Fruit fly (Drosophila melanogaster) whole organism, embryonic: Measurements from ENCODE around the gene CG34125.

Experiments
- Atf3 ChIP-seq: fragments of 200-800 bp; sonication (Bioruptor generic); optimal IDR thresholded peaks from 3 replicates; lab custom pipeline; 2016; ENCODE audit warnings: missing biosample characterization, missing genetic modification characterization
- Atf6 ChIP-seq: fragments of 200-800 bp; sonication (Bioruptor generic); IDR thresholded peaks from 2 replicates; pipeline ENCODE4 v1.3.6; 2022; ENCODE audit warnings: missing biosample characterization, missing genetic modification characterization
- Awh ChIP-seq: fragments of 200-800 bp; sonication (Bioruptor generic); IDR thresholded peaks from 2 replicates; pipeline ENCODE4, ENCODE4 v1.3.6; 2022; ENCODE audit warnings: missing biosample characterization, missing genetic modification characterization
- B-H1 ChIP-seq: fragments of 200-800 bp; sonication (Bioruptor generic); IDR thresholded peaks from 3 replicates; pipeline ENCODE4 v1.3.6; 2022; ENCODE audit warnings: missing biosample characterization, missing genetic modification characterization
- BtbVII ChIP-seq: fragments of 200-800 bp; sonication (Bioruptor generic); optimal IDR thresholded peaks from 3 replicates; lab custom pipeline; 2017; ENCODE audit warnings: missing biosample characterization, mild to moderate bottlenecking, missing genetic modification characterization
- CG1024 ChIP-seq: fragments of 200-800 bp; sonication (Bioruptor generic); IDR thresholded peaks from 2 replicates; pipeline ENCODE4 v1.3.6; 2022; ENCODE audit warnings: missing biosample characterization, missing genetic modification characterization
- CG10431 ChIP-seq: fragments of 200-800 bp; sonication (Bioruptor generic); optimal IDR thresholded peaks from 3 replicates; lab custom pipeline; 2018; ENCODE audit warnings: missing biosample characterization, mild to moderate bottlenecking, missing genetic modification characterization
- CG11085 ChIP-seq: fragments of 200-800 bp; sonication (Bioruptor generic); IDR thresholded peaks from 2 replicates; pipeline ENCODE4 v1.3.6; 2022; ENCODE audit warnings: missing biosample characterization, missing genetic modification characterization
- CG11695 ChIP-seq: fragments of 200-800 bp; sonication (Bioruptor generic); IDR thresholded peaks from 3 replicates; pipeline ENCODE4 v1.3.6; 2022; ENCODE audit warnings: missing biosample characterization, missing genetic modification characterization
- CG12155 ChIP-seq: fragments of 200-800 bp; sonication (Bioruptor generic); optimal IDR thresholded peaks from 3 replicates; lab custom pipeline; 2016; ENCODE audit warnings: missing biosample characterization, missing genetic modification characterization
- CG12942 ChIP-seq: fragments of 200-800 bp; sonication (Bioruptor generic); optimal IDR thresholded peaks from 3 replicates; lab custom pipeline; 2016; ENCODE audit warnings: missing biosample characterization, missing genetic modification characterization
- CG14014 ChIP-seq: fragments of 200-800 bp; sonication (Bioruptor generic); IDR thresholded peaks from 2 replicates; pipeline ENCODE4 v1.3.6; 2022; ENCODE audit warnings: missing biosample characterization, missing genetic modification characterization
- CG14050 ChIP-seq: fragments of 200-800 bp; sonication (Bioruptor generic); IDR thresholded peaks from 3 replicates; pipeline ENCODE4 v1.3.6; 2022; ENCODE audit warnings: missing biosample characterization, missing genetic modification characterization
- CG2199 ChIP-seq: fragments of 200-800 bp; sonication (Bioruptor generic); IDR thresholded peaks from 3 replicates; pipeline ENCODE4 v1.3.6; 2022; ENCODE audit warnings: missing biosample characterization, missing genetic modification characterization
- CG3065 ChIP-seq: fragments of 200-800 bp; sonication (Bioruptor generic); optimal IDR thresholded peaks from 2 replicates; lab custom pipeline; 2016; ENCODE audit warnings: missing biosample characterization, missing genetic modification characterization
- CG6654 ChIP-seq: fragments of 200-800 bp; sonication (Bioruptor generic); optimal IDR thresholded peaks from 2 replicates; lab custom pipeline; 2017; ENCODE audit warnings: missing biosample characterization, mild to moderate bottlenecking, missing genetic modification characterization
- CG6791 ChIP-seq: fragments of 200-800 bp; sonication (Bioruptor generic); IDR thresholded peaks from 3 replicates; pipeline ENCODE4 v1.3.6; 2022; ENCODE audit warnings: missing biosample characterization, missing genetic modification characterization; ENCODE audit not compliant: partially characterized antibody
- CG7271 ChIP-seq: fragments of 200-800 bp; sonication (Bioruptor generic); optimal IDR thresholded peaks from 2 replicates; lab custom pipeline; 2018; ENCODE audit warnings: missing biosample characterization, mild to moderate bottlenecking, missing genetic modification characterization, moderate library complexity
- CG7357 ChIP-seq: fragments of 200-800 bp; sonication (Bioruptor generic); IDR thresholded peaks from 3 replicates; pipeline ENCODE4 v1.3.6; 2022; ENCODE audit warnings: missing biosample characterization, missing genetic modification characterization
- CG8290 ChIP-seq, 3 experiments: fragments of 200-800 bp; sonication (Bioruptor generic); optimal IDR thresholded peaks; 2 replicates each; lab custom pipeline; 2016 to 2019; ENCODE audit warnings: missing biosample characterization in 3 of 3, missing genetic modification characterization in 3 of 3, mild to moderate bottlenecking in 2 of 3, moderate library complexity in 1 of 3
- CG9437 ChIP-seq: fragments of 200-800 bp; sonication (Bioruptor generic); optimal IDR thresholded peaks from 2 replicates; lab custom pipeline; 2018; ENCODE audit warnings: missing biosample characterization, mild to moderate bottlenecking, missing genetic modification characterization
- D19B ChIP-seq: fragments of 200-800 bp; sonication (Bioruptor generic); optimal IDR thresholded peaks from 2 replicates; lab custom pipeline; 2017; ENCODE audit warnings: missing biosample characterization, mild to moderate bottlenecking, missing genetic modification characterization
- E2f1 ChIP-seq: fragments of 200-800 bp; sonication (Bioruptor generic); IDR thresholded peaks from 2 replicates; pipeline ENCODE4 v1.3.6; 2022; ENCODE audit warnings: missing biosample characterization, missing genetic modification characterization
- H2.0 ChIP-seq: fragments of 200-800 bp; sonication (Bioruptor generic); IDR thresholded peaks from 2 replicates; pipeline ENCODE4 v1.3.6; 2022; ENCODE audit warnings: missing biosample characterization, missing genetic modification characterization
- HLH4C ChIP-seq: fragments of 200-800 bp; sonication (Bioruptor generic); IDR thresholded peaks from 3 replicates; pipeline ENCODE4 v1.3.6; 2022; ENCODE audit warnings: missing biosample characterization, missing genetic modification characterization; ENCODE audit not compliant: partially characterized antibody
- Hand ChIP-seq: fragments of 200-800 bp; sonication (Bioruptor generic); optimal IDR thresholded peaks from 2 replicates; lab custom pipeline; 2017; ENCODE audit warnings: mild to moderate bottlenecking, missing biosample characterization, missing genetic modification reagents, missing genetic modification characterization
- HmgD ChIP-seq: fragments of 200-800 bp; sonication (Bioruptor generic); optimal IDR thresholded peaks from 3 replicates; lab custom pipeline; 2016; ENCODE audit warnings: missing biosample characterization, missing genetic modification characterization
- MESR4 ChIP-seq: fragments of 200-800 bp; sonication (Bioruptor generic); optimal IDR thresholded peaks from 2 replicates; lab custom pipeline; 2018; ENCODE audit warnings: missing biosample characterization, mild to moderate bottlenecking, missing genetic modification characterization, moderate library complexity
- Myb ChIP-seq: fragments of 200-800 bp; sonication (Bioruptor generic); optimal IDR thresholded peaks from 2 replicates; lab custom pipeline; 2016; ENCODE audit warnings: missing biosample characterization, missing genetic modification characterization
- Optix ChIP-seq: fragments of 200-800 bp; sonication (Bioruptor generic); IDR thresholded peaks from 3 replicates; pipeline ENCODE4 v1.3.6; 2022; ENCODE audit warnings: missing biosample characterization, missing genetic modification characterization
- Vsx1 ChIP-seq: fragments of 200-800 bp; sonication (Bioruptor generic); optimal IDR thresholded peaks from 2 replicates; lab custom pipeline; 2017; ENCODE audit warnings: missing biosample characterization, mild to moderate bottlenecking, missing genetic modification characterization, missing genetic modification reagents
- abd-A ChIP-seq: fragments of 200-800 bp; sonication (Bioruptor generic); optimal IDR thresholded peaks from 3 replicates; lab custom pipeline; 2019; ENCODE audit warnings: missing biosample characterization, mild to moderate bottlenecking, missing genetic modification characterization, moderate library complexity
- ara ChIP-seq: fragments of 200-800 bp; sonication (Bioruptor generic); IDR thresholded peaks from 2 replicates; pipeline ENCODE4 v1.3.6; 2022; ENCODE audit warnings: missing biosample characterization, missing genetic modification characterization
- chinmo ChIP-seq: fragments of 200-800 bp; sonication (Bioruptor generic); IDR thresholded peaks from 4 replicates; pipeline ENCODE4 v1.3.6; 2022; ENCODE audit warnings: missing biosample characterization, missing genetic modification characterization; ENCODE audit not compliant: partially characterized antibody
- dpn ChIP-seq, 2 experiments: fragments of 200-800 bp; sonication (Bioruptor generic); optimal IDR thresholded peaks; 3 replicates each; lab custom pipeline; 2016; ENCODE audit warnings: missing biosample characterization in 2 of 2, missing genetic modification characterization in 2 of 2
- hkb ChIP-seq, 2 experiments: fragments of 200-800 bp in 1 of 2; fragments of >200 bp in 1 of 2; sonication (Bioruptor generic) in 1 of 2; IDR thresholded peaks in 1 of 2; optimal IDR thresholded peaks in 1 of 2; 2 replicates each; pipeline versions ENCODE4 v1.3.6 to Lab custom; 2017 to 2022; ENCODE audit warnings: missing biosample characterization in 1 of 2, missing genetic modification characterization in 1 of 2
- ken ChIP-seq: fragments of 200-800 bp; sonication (Bioruptor generic); IDR thresholded peaks from 3 replicates; pipeline ENCODE4 v1.3.6; 2022; ENCODE audit warnings: missing biosample characterization, missing genetic modification characterization
- klu ChIP-seq: fragments of 200-800 bp; sonication (Bioruptor generic); IDR thresholded peaks from 2 replicates; pipeline ENCODE4 v1.3.6; 2022; ENCODE audit warnings: missing biosample characterization, missing genetic modification characterization
- lmd ChIP-seq: fragments of 200-800 bp; sonication (Bioruptor generic); IDR thresholded peaks from 2 replicates; pipeline ENCODE4 v1.3.6; 2022; ENCODE audit warnings: missing biosample characterization, missing genetic modification characterization
- nerfin-2 ChIP-seq: fragments of 200-800 bp; sonication (Bioruptor generic); IDR thresholded peaks from 2 replicates; pipeline ENCODE4 v1.3.6; 2022; ENCODE audit warnings: missing biosample characterization, missing genetic modification characterization; ENCODE audit not compliant: partially characterized antibody
- nmo ChIP-seq: fragments of 200-800 bp; sonication (Bioruptor generic); optimal IDR thresholded peaks from 2 replicates; lab custom pipeline; 2018; ENCODE audit warnings: missing biosample characterization, mild to moderate bottlenecking, missing genetic modification characterization, moderate library complexity
- otp ChIP-seq: fragments of 200-800 bp; sonication (Bioruptor generic); IDR thresholded peaks from 3 replicates; pipeline ENCODE4, ENCODE4 v1.3.6; 2022; ENCODE audit warnings: missing biosample characterization, missing genetic modification characterization
- pros ChIP-seq: fragments of 200-800 bp; sonication (Bioruptor generic); optimal IDR thresholded peaks from 3 replicates; lab custom pipeline; 2019; ENCODE audit warnings: missing biosample characterization, mild to moderate bottlenecking, missing genetic modification characterization, moderate library complexity
- rib ChIP-seq: fragments of 200-800 bp; sonication (Bioruptor generic); IDR thresholded peaks from 2 replicates; pipeline ENCODE4 v1.3.6; 2022; ENCODE audit warnings: missing biosample characterization, missing genetic modification characterization
- sisA ChIP-seq: fragments of 200-800 bp; sonication (Bioruptor generic); IDR thresholded peaks from 2 replicates; pipeline ENCODE4 v1.3.6; 2022; ENCODE audit warnings: missing biosample characterization, missing genetic modification characterization
- sob ChIP-seq: fragments of 200-800 bp; sonication (Bioruptor generic); IDR thresholded peaks from 2 replicates; pipeline ENCODE4 v1.3.6; 2022; ENCODE audit warnings: missing biosample characterization, missing genetic modification characterization
- stc ChIP-seq: fragments of 200-800 bp; sonication (Bioruptor generic); IDR thresholded peaks from 2 replicates; pipeline ENCODE4 v1.3.6; 2022; ENCODE audit warnings: missing biosample characterization, missing genetic modification characterization
- wek ChIP-seq: fragments of 200-800 bp; sonication (Bioruptor generic); optimal IDR thresholded peaks from 3 replicates; lab custom pipeline; 2018; ENCODE audit warnings: missing biosample characterization, mild to moderate bottlenecking, missing genetic modification characterization, moderate library complexity

CG34125 gene

DNA sequence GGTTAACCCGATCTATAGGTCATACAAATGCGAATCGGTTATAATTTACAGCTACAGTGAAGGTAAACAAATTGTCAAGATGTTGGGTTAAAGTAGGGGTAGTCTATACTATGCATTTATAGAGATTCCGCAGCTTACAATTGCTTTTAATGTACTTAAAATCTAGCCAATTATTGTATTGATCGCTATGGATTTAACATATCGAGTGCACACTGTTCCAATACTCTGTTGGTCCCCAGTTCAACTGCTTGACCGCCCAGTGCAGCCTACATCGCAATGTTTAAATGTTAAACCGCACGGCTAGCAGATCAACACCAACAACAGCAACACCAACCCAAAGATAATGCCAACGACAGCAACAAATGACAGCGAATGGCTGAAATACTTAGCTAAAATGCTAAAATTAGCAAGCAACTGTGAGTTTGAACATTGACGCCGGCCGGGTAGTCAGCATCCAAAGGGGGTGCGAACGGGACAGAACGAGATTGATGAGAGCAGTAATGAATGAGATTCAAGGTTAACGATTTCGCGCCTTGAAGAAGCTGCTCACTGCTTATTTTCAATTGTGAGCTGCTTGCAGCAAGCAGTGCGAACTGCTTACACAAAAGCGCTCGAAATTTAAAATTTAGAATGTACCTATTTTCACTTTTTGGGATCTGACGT, 35.6 kb downstream of the CG34125 start (continued):
- TF ChIP-seq CG3065 (GFP tag; lab: Kevin White, UChicago), result no peak
- peak in 1 of 2 experiments; percentile 4 for TF ChIP-seq dpn (GFP tag; optimal IDR thresholded peaks at IDR 0.05; lab: Kevin White, UChicago)
- peak; percentile 51 for TF ChIP-seq CG11085 (GFP tag; lab: Robert Waterston, UW)
- peak; percentile 60 for TF ChIP-seq ara (GFP tag; lab: Robert Waterston, UW)
- TF ChIP-seq D19B (GFP tag; lab: Kevin White, UChicago), result no peak
- peak; percentile 43; the same call in 1 of the 3 replicates for TF ChIP-seq HLH4C
- no peak; the same call in 2 of the 3 replicates for TF ChIP-seq CG7357 (GFP tag; lab: Robert Waterston, UW)
- TF ChIP-seq rib (GFP tag; lab: Robert Waterston, UW), result peak; percentile 84
- TF ChIP-seq sob (GFP tag; lab: Robert Waterston, UW), result 0 out of 2 replicates have a peak, but pooled peaks have one; percentile 9
- no peak for TF ChIP-seq CG9437 (GFP tag; lab: Kevin White, UChicago)
- peak; percentile 23; the same call in 2 of the 3 replicates for TF ChIP-seq Optix (GFP tag; lab: Robert Waterston, UW)
- peak; percentile 81 for TF ChIP-seq HmgD (GFP tag; lab: Kevin White, UChicago)
- peak; percentile 65; the same call in 1 of the 2 replicates for TF ChIP-seq H2.0 (GFP tag; lab: Robert Waterston, UW)
- TF ChIP-seq nmo, result peak; percentile 2
- TF ChIP-seq CG14050 (GFP tag; lab: Robert Waterston, UW), result peak; percentile 19; the same call in 2 of the 3 replicates
- no peak for TF ChIP-seq CG12155 (GFP tag; lab: Kevin White, UChicago)
- no peak for TF ChIP-seq wek (GFP tag; lab: Kevin White, UChicago)
- peak; percentile 69 for TF ChIP-seq Atf3 (GFP tag; lab: Kevin White, UChicago)
- peak; percentile 91 for TF ChIP-seq abd-A
- TF ChIP-seq lmd (GFP tag; lab: Robert Waterston, UW), result peak; percentile 20
- peak; percentile 41 for TF ChIP-seq hkb (optimal IDR thresholded peaks at IDR 0.05; lab: Kevin White, UChicago)
- TF ChIP-seq hkb (GFP tag; IDR thresholded peaks at IDR 0.05; lab: Robert Waterston, UW), result no peak
- no peak for TF ChIP-seq Hand (GFP tag; lab: Kevin White, UChicago)
- 0 out of 2 replicates have a peak, but pooled peaks have one; percentile 5 for TF ChIP-seq klu (GFP tag; lab: Robert Waterston, UW)
- 0 out of 2 replicates have a peak, but pooled peaks have one; percentile 11 for TF ChIP-seq CG1024 (GFP tag; lab: Robert Waterston, UW)
- no peak; the same call in 1 of the 2 replicates for TF ChIP-seq Atf6
- peak; percentile 39 for TF ChIP-seq B-H1
- peak; percentile 86 for TF ChIP-seq CG6654
- peak; percentile 89 for TF ChIP-seq CG8290 (GFP tag; optimal IDR thresholded peaks at IDR 0.05; lab: Kevin White, UChicago)
- peak; percentile 2 to 81 for TF ChIP-seq CG8290 (tag; optimal IDR thresholded peaks at IDR 0.05; lab: Kevin White, UChicago)
- peak; percentile 52 for TF ChIP-seq CG14014
- TF ChIP-seq E2f1, result peak; percentile 28
- no peak for TF ChIP-seq CG10431 (GFP tag; lab: Kevin White, UChicago)
- peak; percentile 3; the same call in 1 of the 2 replicates for TF ChIP-seq sisA (GFP tag; lab: Robert Waterston, UW)
- TF ChIP-seq otp (GFP tag; lab: Robert Waterston, UW), result peak; percentile 65; the same call in 2 of the 3 replicates
- peak; percentile 93 for TF ChIP-seq CG2199 (GFP tag; lab: Robert Waterston, UW)
- TF ChIP-seq Vsx1 (GFP tag; lab: Kevin White, UChicago), result no peak
- TF ChIP-seq CG11695 (GFP tag; lab: Robert Waterston, UW), result peak; percentile 6; the same call in 1 of the 3 replicates
- TF ChIP-seq Myb (GFP tag; lab: Kevin White, UChicago), result peak; percentile 77
- peak; percentile 60; the same call in 1 of the 3 replicates for TF ChIP-seq CG6791
- no peak; the same call in 1 of the 2 replicates for TF ChIP-seq stc (GFP tag; lab: Robert Waterston, UW)
- peak; percentile 65 for TF ChIP-seq pros (GFP tag; lab: Kevin White, UChicago)
- no peak for TF ChIP-seq BtbVII
- no peak for TF ChIP-seq CG12942
- TF ChIP-seq chinmo (GFP tag; lab: Robert Waterston, UW), result peak; percentile 96
- TF ChIP-seq MESR4 (GFP tag; lab: Kevin White, UChicago), result no peak
- peak; percentile 8; the same call in 1 of the 2 replicates for TF ChIP-seq Awh
- no peak for TF ChIP-seq CG7271 (tag; lab: Kevin White, UChicago)
- peak; percentile 28; the same call in 1 of the 3 replicates for TF ChIP-seq ken (GFP tag; lab: Robert Waterston, UW)
- 0 out of 2 replicates have a peak, but pooled peaks have one; percentile 41 for TF ChIP-seq nerfin-2 (GFP tag; lab: Robert Waterston, UW)
